Fruit fly (Drosophila melanogaster) whole organism, embryonic: Measurements from ENCODE around the gene PLCXD.
A peak's percentile ranks its signal among the peaks of the same experiment; 100 is the strongest.

Source experiments
- Aef1 ChIP-seq: fragments of 200-800 bp; sonication (Bioruptor generic); IDR thresholded peaks from 3 replicates; pipeline ENCODE4 v1.3.6; 2022; ENCODE audit warnings: missing biosample characterization, missing genetic modification characterization
- CG12071 ChIP-seq: fragments of 200-800 bp; sonication (Bioruptor generic); optimal IDR thresholded peaks from 3 replicates; lab custom pipeline; 2018; ENCODE audit warnings: missing biosample characterization, mild to moderate bottlenecking, missing genetic modification characterization
- CG13894 ChIP-seq: fragments of 200-800 bp; sonication (Bioruptor generic); optimal IDR thresholded peaks from 3 replicates; lab custom pipeline; 2018; ENCODE audit warnings: missing biosample characterization, mild to moderate bottlenecking, missing genetic modification characterization, moderate library complexity
- CG14710 ChIP-seq: fragments of 200-800 bp; sonication (Bioruptor generic); optimal IDR thresholded peaks from 3 replicates; lab custom pipeline; 2019; ENCODE audit warnings: missing biosample characterization, mild to moderate bottlenecking, missing genetic modification characterization, moderate library complexity
- CG14860 ChIP-seq: fragments of 200-800 bp; sonication (Bioruptor generic); IDR thresholded peaks from 3 replicates; pipeline ENCODE4 v1.3.6; 2022; ENCODE audit warnings: missing biosample characterization, missing genetic modification characterization; ENCODE audit not compliant: partially characterized antibody
- CG17612 ChIP-seq: fragments of 200-800 bp; sonication (Bioruptor generic); IDR thresholded peaks from 2 replicates; pipeline ENCODE4 v1.3.6; 2022; ENCODE audit warnings: missing biosample characterization, missing genetic modification characterization
- CG34224 ChIP-seq: fragments of 200-800 bp; sonication (Bioruptor generic); IDR thresholded peaks from 3 replicates; pipeline ENCODE4 v1.3.6; 2022; ENCODE audit warnings: missing biosample characterization, missing genetic modification characterization; ENCODE audit not compliant: partially characterized antibody
- CG3838 ChIP-seq: fragments of 200-800 bp; sonication (Bioruptor generic); optimal IDR thresholded peaks from 3 replicates; lab custom pipeline; 2016; ENCODE audit warnings: missing biosample characterization, missing genetic modification characterization
- CG6254 ChIP-seq: fragments of 200-800 bp; sonication (Bioruptor generic); optimal IDR thresholded peaks from 3 replicates; lab custom pipeline; 2017; ENCODE audit warnings: mild to moderate bottlenecking, missing biosample characterization, missing genetic modification reagents, missing genetic modification characterization
- CG6689 ChIP-seq: fragments of 200-800 bp; sonication (Bioruptor generic); IDR thresholded peaks from 2 replicates; pipeline ENCODE4 v1.3.6; 2022; ENCODE audit warnings: missing biosample characterization, missing genetic modification characterization
- CG7987 ChIP-seq: fragments of 200-800 bp; sonication (Bioruptor generic); optimal IDR thresholded peaks from 2 replicates; lab custom pipeline; 2018; ENCODE audit warnings: missing biosample characterization, mild to moderate bottlenecking, missing genetic modification characterization, moderate library complexity
- CrebB ChIP-seq: fragments of 200-800 bp; sonication (Bioruptor generic); optimal IDR thresholded peaks from 3 replicates; lab custom pipeline; 2018; ENCODE audit warnings: missing biosample characterization, mild to moderate bottlenecking, missing genetic modification characterization
- D ChIP-seq, 2 experiments: fragments of 200-800 bp in 1 of 2; fragments of >200 bp in 1 of 2; sonication (Bioruptor generic) in 1 of 2; optimal IDR thresholded peaks; 2 replicates in 1 of 2; 3 replicates in 1 of 2; lab custom pipeline; 2017; ENCODE audit warnings: mild to moderate bottlenecking in 1 of 2, missing biosample characterization in 1 of 2, missing genetic modification characterization in 1 of 2, missing genetic modification reagents in 1 of 2
- E2f1 ChIP-seq: fragments of 200-800 bp; sonication (Bioruptor generic); IDR thresholded peaks from 2 replicates; pipeline ENCODE4 v1.3.6; 2022; ENCODE audit warnings: missing biosample characterization, missing genetic modification characterization
- Gsc ChIP-seq: fragments of 200-800 bp; sonication (Bioruptor generic); IDR thresholded peaks from 2 replicates; pipeline ENCODE4 v1.3.6; 2022; ENCODE audit warnings: missing biosample characterization, missing genetic modification characterization
- HLH3B ChIP-seq: fragments of 200-800 bp; sonication (Bioruptor generic); IDR thresholded peaks from 2 replicates; pipeline ENCODE4 v1.3.6; 2022; ENCODE audit warnings: missing biosample characterization, missing genetic modification characterization
- Hr3 ChIP-seq: fragments of 200-800 bp; sonication (Bioruptor generic); optimal IDR thresholded peaks from 3 replicates; lab custom pipeline; 2016; ENCODE audit warnings: missing biosample characterization, missing genetic modification characterization
- Hr39 ChIP-seq: fragments of >200 bp; optimal IDR thresholded peaks from 2 replicates; lab custom pipeline; 2017
- Hr78 ChIP-seq, 2 experiments: fragments of 200-800 bp in 1 of 2; fragments of >200 bp in 1 of 2; sonication (Bioruptor generic) in 1 of 2; optimal IDR thresholded peaks; 2 replicates each; lab custom pipeline; 2017 to 2019; ENCODE audit warnings: missing biosample characterization in 2 of 2, missing genetic modification characterization in 2 of 2, mild to moderate bottlenecking in 1 of 2, moderate library complexity in 1 of 2
- MESR4 ChIP-seq: fragments of 200-800 bp; sonication (Bioruptor generic); optimal IDR thresholded peaks from 2 replicates; lab custom pipeline; 2018; ENCODE audit warnings: missing biosample characterization, mild to moderate bottlenecking, missing genetic modification characterization, moderate library complexity
- Med ChIP-seq: fragments of 200-800 bp; sonication (Bioruptor generic); peaks from one replicate; lab custom pipeline; 2016; ENCODE audit warnings: missing biosample characterization, missing genetic modification characterization, mild to moderate bottlenecking, inconsistent platforms, moderate library complexity
- Meics ChIP-seq: fragments of 200-800 bp; sonication (Bioruptor generic); optimal IDR thresholded peaks from 2 replicates; lab custom pipeline; 2017; ENCODE audit warnings: missing biosample characterization, mild to moderate bottlenecking, missing genetic modification characterization
- Neu2 ChIP-seq: fragments of 200-800 bp; sonication (Bioruptor generic); optimal IDR thresholded peaks from 3 replicates; lab custom pipeline; 2016; ENCODE audit warnings: missing biosample characterization, missing genetic modification characterization, borderline replicate concordance
- Nf-YC ChIP-seq: fragments of 200-800 bp; optimal IDR thresholded peaks from 3 replicates; lab custom pipeline; 2019; ENCODE audit warnings: missing biosample characterization, mild to moderate bottlenecking, missing genetic modification characterization, moderate library complexity
- Rfx ChIP-seq: fragments of 200-800 bp; sonication (Bioruptor generic); IDR thresholded peaks from 2 replicates; pipeline ENCODE4 v1.3.6; 2022; ENCODE audit warnings: missing biosample characterization, missing genetic modification characterization
- Scr ChIP-seq: fragments of 200-800 bp; sonication (Bioruptor generic); IDR thresholded peaks from 2 replicates; pipeline ENCODE4 v1.3.6; 2022; ENCODE audit warnings: missing biosample characterization, missing genetic modification characterization; ENCODE audit not compliant: partially characterized antibody
- Sox102F ChIP-seq: fragments of 200-800 bp; sonication (Bioruptor generic); optimal IDR thresholded peaks from 2 replicates; lab custom pipeline; 2018; ENCODE audit warnings: missing biosample characterization, mild to moderate bottlenecking, missing genetic modification characterization, moderate library complexity
- Sry-β ChIP-seq: fragments of 200-800 bp; sonication (Bioruptor generic); optimal IDR thresholded peaks from 2 replicates; lab custom pipeline; 2018; ENCODE audit warnings: missing biosample characterization, mild to moderate bottlenecking, missing genetic modification characterization, moderate library complexity
- TFAM ChIP-seq: fragments of 200-800 bp; sonication (Bioruptor generic); optimal IDR thresholded peaks from 2 replicates; lab custom pipeline; 2017; ENCODE audit warnings: missing biosample characterization, missing genetic modification characterization, inconsistent platforms
- ash1 ChIP-seq: fragments of 200-800 bp; sonication (Bioruptor generic); optimal IDR thresholded peaks from 2 replicates; lab custom pipeline; 2018; ENCODE audit warnings: missing biosample characterization, mild to moderate bottlenecking, missing genetic modification characterization
- ato ChIP-seq: fragments of 200-800 bp; sonication (Bioruptor generic); IDR thresholded peaks from 2 replicates; pipeline ENCODE4 v1.3.6; 2022; ENCODE audit warnings: missing biosample characterization, missing genetic modification characterization; ENCODE audit not compliant: partially characterized antibody
- bcd ChIP-seq: fragments of 200-800 bp; sonication (Bioruptor generic); optimal IDR thresholded peaks from 2 replicates; lab custom pipeline; 2017; ENCODE audit warnings: missing biosample characterization, mild to moderate bottlenecking, missing genetic modification characterization
- bowl ChIP-seq: fragments of 200-800 bp; sonication (Bioruptor generic); IDR thresholded peaks from 2 replicates; pipeline ENCODE4 v1.3.6; 2022; ENCODE audit warnings: missing biosample characterization, missing genetic modification characterization
- cato ChIP-seq: fragments of 200-800 bp; sonication (Bioruptor generic); optimal IDR thresholded peaks from 2 replicates; lab custom pipeline; 2016; ENCODE audit warnings: missing biosample characterization, missing genetic modification characterization, borderline replicate concordance
- chif ChIP-seq, 2 experiments: fragments of 200-800 bp; sonication (Bioruptor generic); optimal IDR thresholded peaks; 3 replicates each; lab custom pipeline; 2016; ENCODE audit warnings: missing biosample characterization in 2 of 2, missing genetic modification characterization in 2 of 2
- eve ChIP-seq, 2 experiments: fragments of >200 bp; optimal IDR thresholded peaks; 2 replicates each; lab custom pipeline; 2017; ENCODE audit warnings: missing biosample characterization in 2 of 2, missing genetic modification characterization in 2 of 2
- grn ChIP-seq: fragments of 200-800 bp; sonication (Bioruptor generic); optimal IDR thresholded peaks from 3 replicates; lab custom pipeline; 2017; ENCODE audit warnings: missing biosample characterization, missing genetic modification characterization
- hbn ChIP-seq: fragments of 200-800 bp; sonication (Bioruptor generic); IDR thresholded peaks from 2 replicates; pipeline ENCODE4 v1.3.6; 2022; ENCODE audit warnings: missing biosample characterization, missing genetic modification characterization; ENCODE audit not compliant: partially characterized antibody
- hth ChIP-seq: fragments of >200 bp; optimal IDR thresholded peaks from 2 replicates; lab custom pipeline; 2017; ENCODE audit warnings: inconsistent platforms
- inv ChIP-seq: fragments of 200-800 bp; sonication (Bioruptor generic); IDR thresholded peaks from 2 replicates; pipeline ENCODE4 v1.3.6; 2022; ENCODE audit warnings: missing biosample characterization, missing genetic modification characterization; ENCODE audit not compliant: partially characterized antibody
- jigr1 ChIP-seq: fragments of 200-800 bp; sonication (Bioruptor generic); IDR thresholded peaks from 3 replicates; pipeline ENCODE4 v1.3.6; 2022; ENCODE audit warnings: missing biosample characterization, missing genetic modification characterization
- lola ChIP-seq, 3 experiments: fragments of >200 bp in 2 of 3; fragments of 200-800 bp in 1 of 3; sonication (Bioruptor generic) in 1 of 3; optimal IDR thresholded peaks; 2 replicates each; lab custom pipeline; 2017 to 2019; ENCODE audit warnings: missing biosample characterization in 3 of 3, missing genetic modification characterization in 3 of 3, mild to moderate bottlenecking in 1 of 3, moderate library complexity in 1 of 3
- nerfin-2 ChIP-seq: fragments of 200-800 bp; sonication (Bioruptor generic); IDR thresholded peaks from 2 replicates; pipeline ENCODE4 v1.3.6; 2022; ENCODE audit warnings: missing biosample characterization, missing genetic modification characterization; ENCODE audit not compliant: partially characterized antibody
- pum ChIP-seq: fragments of 200-800 bp; sonication (Bioruptor generic); optimal IDR thresholded peaks from 2 replicates; lab custom pipeline; 2016; ENCODE audit warnings: missing biosample characterization, missing genetic modification characterization
- tll ChIP-seq, 2 experiments: fragments of 200-800 bp in 1 of 2; fragments of >200 bp in 1 of 2; sonication (Bioruptor generic) in 1 of 2; optimal IDR thresholded peaks; 2 replicates each; lab custom pipeline; 2017 to 2019; ENCODE audit warnings: missing biosample characterization in 2 of 2, missing genetic modification characterization in 2 of 2, mild to moderate bottlenecking in 1 of 2, moderate library complexity in 1 of 2
- zen ChIP-seq: fragments of 200-800 bp; sonication (Bioruptor generic); optimal IDR thresholded peaks from 3 replicates; lab custom pipeline; 2018; ENCODE audit warnings: missing biosample characterization, mild to moderate bottlenecking, missing genetic modification characterization, moderate library complexity

Gene PLCXD

DNA sequence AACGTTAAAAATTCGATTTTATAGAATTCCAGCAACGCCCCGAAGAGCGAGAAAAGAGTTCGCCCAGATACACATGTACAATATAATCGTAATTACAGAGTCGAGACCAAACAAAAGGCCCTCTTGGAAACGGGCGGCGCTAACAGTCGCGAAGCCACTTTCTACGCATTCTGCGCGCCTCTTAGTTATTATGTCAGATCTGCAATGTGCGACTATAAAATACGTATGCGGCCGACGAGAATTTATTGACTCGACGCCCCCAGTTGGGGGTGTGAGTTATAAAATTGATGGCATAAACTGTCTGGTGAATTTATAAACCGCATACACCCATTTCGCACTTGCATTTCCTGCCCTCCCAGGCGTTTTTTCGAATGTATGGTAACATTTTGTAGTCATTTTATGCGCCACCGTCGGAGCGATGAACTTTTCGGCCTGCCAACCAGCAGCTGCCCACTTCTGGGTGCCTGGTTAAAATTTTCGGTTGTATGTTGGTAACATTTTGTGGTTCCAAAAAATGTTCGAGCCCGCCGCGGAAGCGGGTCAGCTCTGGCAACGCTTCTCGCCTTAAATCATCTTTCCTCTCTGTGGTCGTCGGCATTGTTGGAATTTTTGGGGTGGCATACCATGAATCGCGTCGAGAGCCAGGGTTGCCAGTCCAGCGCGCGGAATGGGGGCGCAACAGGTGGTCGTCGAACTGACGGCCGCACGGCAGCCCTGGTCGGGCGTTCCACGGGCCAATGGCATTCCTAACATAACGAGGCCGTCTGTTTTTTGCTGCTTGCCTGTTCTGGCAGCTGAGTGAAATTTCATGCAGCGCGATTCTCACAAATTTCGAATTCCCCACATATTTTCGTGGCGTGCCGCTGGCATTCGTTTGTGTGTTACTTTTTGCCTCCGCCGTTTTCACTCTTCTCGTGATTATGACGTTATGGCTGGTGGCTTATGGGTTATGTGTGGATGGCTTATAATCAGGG lies 37.2 kb upstream of the PLCXD start (continued):
- TF ChIP-seq CG17612 (GFP tag; lab: Robert Waterston, UW) (no peak), Scr (no peak), HLH3B (GFP tag; lab: Robert Waterston, UW) (no peak), D (optimal IDR thresholded peaks at IDR 0.05; lab: Kevin White, UChicago) (peak; percentile 88), D (GFP tag; optimal IDR thresholded peaks at IDR 0.05; lab: Kevin White, UChicago) (peak; percentile 14), bcd (peak; percentile 75), CG6689 (GFP tag; lab: Robert Waterston, UW) (no peak), cato (GFP tag; lab: Kevin White, UChicago) (no peak), CG3838 (GFP tag; lab: Kevin White, UChicago) (peak; percentile 46), ash1 (GFP tag; lab: Kevin White, UChicago) (peak; percentile 83), zen (tag; lab: Kevin White, UChicago) (peak; percentile 31), Aef1 (GFP tag; lab: Robert Waterston, UW) (no peak), ato (no peak), CG6254 (GFP tag; lab: Kevin White, UChicago) (peak; percentile 59), pum (GFP tag; lab: Kevin White, UChicago) (peak; percentile 59), Hr39 (lab: Kevin White, UChicago) (no peak), eve (GFP tag; optimal IDR thresholded peaks at IDR 0.05; lab: Kevin White, UChicago) (no peak), CG14860 (GFP tag; lab: Robert Waterston, UW) (no peak), hth (no peak), grn (no peak), Hr78 (GFP tag; optimal IDR thresholded peaks at IDR 0.05; lab: Kevin White, UChicago) (peak in 1 of 2 experiments; percentile 93), lola (GFP tag; optimal IDR thresholded peaks at IDR 0.05; lab: Kevin White, UChicago) (no peak), Gsc (no peak), MESR4 (peak; percentile 4), jigr1 (GFP tag; lab: Robert Waterston, UW) (no peak), TFAM (GFP tag; lab: Kevin White, UChicago) (no peak), tll (GFP tag; optimal IDR thresholded peaks at IDR 0.05; lab: Kevin White, UChicago) (peak in 1 of 2 experiments; percentile 98), CG7987 (peak; percentile 27), CG34224 (no peak), Meics (GFP tag; lab: Kevin White, UChicago) (peak; percentile 83), CG14710 (tag; lab: Kevin White, UChicago) (peak; percentile 62), CrebB (tag; lab: Kevin White, UChicago) (peak; percentile 72), Nf-YC (tag; lab: Kevin White, UChicago) (peak; percentile 93), hbn (GFP tag; lab: Robert Waterston, UW) (no peak), chif (GFP tag; optimal IDR thresholded peaks at IDR 0.05; lab: Kevin White, UChicago) (peak; percentile 49 to 61), Hr3 (GFP tag; lab: Kevin White, UChicago) (peak; percentile 36), nerfin-2 (GFP tag; lab: Robert Waterston, UW) (no peak), Neu2 (GFP tag; lab: Kevin White, UChicago) (peak; percentile 13), Rfx (GFP tag; lab: Robert Waterston, UW) (no peak), CG13894 (tag; lab: Kevin White, UChicago) (peak; percentile 90), E2f1 (GFP tag; lab: Robert Waterston, UW) (no peak), bowl (no peak), CG12071 (peak; percentile 75), Sry-β (GFP tag; lab: Kevin White, UChicago) (peak; percentile 19), inv (GFP tag; lab: Robert Waterston, UW) (no peak), Sox102F (GFP tag; lab: Kevin White, UChicago) (peak; percentile 57), Med (GFP tag; lab: Kevin White, UChicago) (peak; percentile 98)
